Worm (Caenorhabditis elegans) whole organism, L4 larva: ENCODE measurements around the gene fut-3.

ENCODE experiments used
- Y105C5A.15 ChIP-seq: fragments of 200-800 bp; sonication (Bioruptor generic); IDR thresholded peaks from 2 replicates; pipeline ENCODE4 v1.3.6; 2022; ENCODE audit warnings: missing genetic modification characterization, missing compliant biosample characterization
- dpl-1 ChIP-seq: fragments of 150-350 bp; optimal IDR thresholded peaks from 2 replicates; lab custom pipeline; 2014; ENCODE audit warnings: missing biosample characterization, missing genetic modification reagents, missing genetic modification characterization
- lin-15B ChIP-seq: fragments of 150-350 bp; sonication (generic microtip); optimal IDR thresholded peaks from 3 replicates; lab custom pipeline; 2014; ENCODE audit warnings: missing biosample characterization, missing genetic modification characterization
- lin-29 ChIP-seq: fragments of 200-800 bp; sonication (Bioruptor generic); IDR thresholded peaks from 2 replicates; pipeline ENCODE4 v1.3.6; 2022; ENCODE audit warnings: missing genetic modification reagents, missing genetic modification characterization, missing compliant biosample characterization
- nhr-25 ChIP-seq: sonication (generic microtip); optimal IDR thresholded peaks from 2 replicates; lab custom pipeline; 2017; ENCODE audit warnings: missing genetic modification characterization, mild to moderate bottlenecking, missing compliant biosample characterization, antibody characterized with exemption, moderate library complexity, borderline replicate concordance; ENCODE audit not compliant: insufficient read depth
- pha-4 ChIP-seq, 2 experiments: fragments of 150-350 bp in 1 of 2; fragments of 200-800 bp in 1 of 2; sonication (Bioruptor generic) in 1 of 2; IDR thresholded peaks in 1 of 2; optimal IDR thresholded peaks in 1 of 2; 2 replicates each; pipeline versions ENCODE4 v1.3.6 to Lab custom; 2014 to 2022; ENCODE audit warnings: missing genetic modification characterization in 2 of 2, missing genetic modification reagents in 2 of 2, missing biosample characterization in 1 of 2, missing compliant biosample characterization in 1 of 2
- unc-62 ChIP-seq, 3 experiments: fragments of 150-350 bp in 1 of 3; sonication (generic microtip); optimal IDR thresholded peaks in 2 of 3; peaks in 1 of 3; 1 replicate in 1 of 3; 2 replicates in 2 of 3; lab custom pipeline; 2014 to 2017; ENCODE audit warnings: missing biosample characterization in 3 of 3, missing genetic modification characterization in 3 of 3, missing genetic modification reagents in 3 of 3, missing genotype in 1 of 3
- vab-7 ChIP-seq: fragments of 200-800 bp; sonication (Bioruptor generic); IDR thresholded peaks from 2 replicates; pipeline ENCODE4 v1.3.6; 2022; ENCODE audit warnings: missing genetic modification reagents, missing genetic modification characterization, missing compliant biosample characterization
- zag-1 ChIP-seq: fragments of 150-350 bp; optimal IDR thresholded peaks from 2 replicates; lab custom pipeline; 2014; ENCODE audit warnings: missing biosample characterization, missing genetic modification characterization
- ztf-11 ChIP-seq: fragments of 150-350 bp; optimal IDR thresholded peaks from 2 replicates; lab custom pipeline; 2014; ENCODE audit warnings: missing biosample characterization, missing genetic modification characterization

ce11 chrII:5619298-5619697 is 40.3 kb downstream of the fut-3 start, which contains the start of gene dhs-6:
- TF ChIP-seq vab-7 (GFP tag; lab: Robert Waterston, UW) (no peak), unc-62 (GFP tag; optimal IDR thresholded peaks at IDR 0.05 in 1 of 2; lab: Kevin White, UChicago) (no peak), unc-62 (tag; optimal IDR thresholded peaks at IDR 0.05; lab: Kevin White, UChicago) (no peak), lin-15B (tag; lab: Kevin White, UChicago) (no peak), zag-1 (tag; lab: Kevin White, UChicago) (no peak), lin-29 (GFP tag; lab: Robert Waterston, UW) (no peak), nhr-25 (no peak), ztf-11 (tag; lab: Kevin White, UChicago) (no peak), Y105C5A.15 (GFP tag; lab: Robert Waterston, UW) (no peak), pha-4 (GFP tag; IDR thresholded peaks at IDR 0.05; lab: Robert Waterston, UW) (no peak), pha-4 (tag; optimal IDR thresholded peaks at IDR 0.05; lab: Kevin White, UChicago) (no peak), dpl-1 (no peak)
